Fruit fly (Drosophila melanogaster) whole organism, prepupa: Measurements from ENCODE around the gene Sirt7.
A peak's percentile ranks its signal among the peaks of the same experiment; 100 is the strongest.

ENCODE experiments used
- Blimp-1 ChIP-seq: fragments of 200-800 bp; sonication (Bioruptor generic); optimal IDR thresholded peaks from 3 replicates; lab custom pipeline; 2017; ENCODE audit warnings: missing biosample characterization, missing genetic modification characterization, mild to moderate bottlenecking, moderate library complexity, missing genetic modification reagents
- CG10631 ChIP-seq: fragments of 200-800 bp; sonication (Bioruptor generic); optimal IDR thresholded peaks from 2 replicates; lab custom pipeline; 2016; ENCODE audit warnings: missing biosample characterization, missing genetic modification characterization
- CG10669 ChIP-seq: fragments of 200-800 bp; sonication (Bioruptor generic); optimal IDR thresholded peaks from 3 replicates; lab custom pipeline; 2018; ENCODE audit warnings: missing biosample characterization, mild to moderate bottlenecking, missing genetic modification characterization, moderate library complexity
- CG11294 ChIP-seq: fragments of 200-800 bp; sonication (Bioruptor generic); IDR thresholded peaks from 2 replicates; pipeline ENCODE4 v1.3.6; 2022; ENCODE audit warnings: missing biosample characterization, missing genetic modification characterization
- CG11762 ChIP-seq: fragments of 200-800 bp; sonication (Bioruptor generic); optimal IDR thresholded peaks from 3 replicates; lab custom pipeline; 2016; ENCODE audit warnings: missing biosample characterization, missing genetic modification characterization; ENCODE audit not compliant: insufficient read depth
- CG11902 ChIP-seq: fragments of 200-800 bp; sonication (Bioruptor generic); optimal IDR thresholded peaks from 3 replicates; lab custom pipeline; 2016; ENCODE audit warnings: missing biosample characterization, missing genetic modification characterization
- CG1621 ChIP-seq: fragments of 200-800 bp; sonication (Bioruptor generic); optimal IDR thresholded peaks from 3 replicates; lab custom pipeline; 2018; ENCODE audit warnings: missing biosample characterization, mild to moderate bottlenecking, missing genetic modification characterization
- CG3032 ChIP-seq: fragments of 200-800 bp; optimal IDR thresholded peaks from 2 replicates; lab custom pipeline; 2019; ENCODE audit warnings: missing biosample characterization, mild to moderate bottlenecking, missing genetic modification characterization, moderate library complexity
- CG31627 ChIP-seq: fragments of 200-800 bp; sonication (Bioruptor generic); optimal IDR thresholded peaks from 3 replicates; lab custom pipeline; 2016; ENCODE audit warnings: missing biosample characterization, missing genetic modification characterization
- CG34406 ChIP-seq: fragments of 200-800 bp; sonication (Bioruptor generic); optimal IDR thresholded peaks from 3 replicates; lab custom pipeline; 2016; ENCODE audit warnings: missing biosample characterization, missing genetic modification characterization
- CG3919 ChIP-seq: fragments of 200-800 bp; sonication (Bioruptor generic); optimal IDR thresholded peaks from 3 replicates; lab custom pipeline; 2016; ENCODE audit warnings: missing biosample characterization, missing genetic modification characterization
- CG6163 ChIP-seq: fragments of 200-800 bp; sonication (Bioruptor generic); IDR thresholded peaks from 3 replicates; pipeline ENCODE4 v1.3.6; 2022; ENCODE audit warnings: missing biosample characterization, missing genetic modification characterization
- CG6276 ChIP-seq: fragments of 200-800 bp; sonication (Bioruptor generic); optimal IDR thresholded peaks from 2 replicates; lab custom pipeline; 2017; ENCODE audit warnings: missing biosample characterization, mild to moderate bottlenecking, missing genetic modification characterization
- CG6792 ChIP-seq: fragments of 200-800 bp; sonication (Bioruptor generic); optimal IDR thresholded peaks from 3 replicates; lab custom pipeline; 2016; ENCODE audit warnings: missing biosample characterization, missing genetic modification characterization
- CG6854 ChIP-seq: fragments of 200-800 bp; sonication (Bioruptor generic); optimal IDR thresholded peaks from 2 replicates; lab custom pipeline; 2017; ENCODE audit warnings: missing biosample characterization, mild to moderate bottlenecking, missing genetic modification characterization
- CG7368 ChIP-seq: fragments of 200-800 bp; sonication (Bioruptor generic); optimal IDR thresholded peaks from 3 replicates; lab custom pipeline; 2016; ENCODE audit warnings: missing biosample characterization, missing genetic modification characterization
- CG8119 ChIP-seq: fragments of 200-800 bp; sonication (Bioruptor generic); IDR thresholded peaks from 3 replicates; pipeline ENCODE4 v1.3.6; 2022; ENCODE audit warnings: missing biosample characterization, missing genetic modification characterization
- CG8319 ChIP-seq: fragments of 200-800 bp; sonication (Bioruptor generic); optimal IDR thresholded peaks from 3 replicates; lab custom pipeline; 2016; ENCODE audit warnings: missing biosample characterization, missing genetic modification characterization
- CG9139 ChIP-seq: fragments of 200-800 bp; sonication (Bioruptor generic); optimal IDR thresholded peaks from 3 replicates; lab custom pipeline; 2017; ENCODE audit warnings: missing biosample characterization, mild to moderate bottlenecking, missing genetic modification characterization
- Eip75B ChIP-seq: fragments of 200-800 bp; sonication (Bioruptor generic); optimal IDR thresholded peaks from 3 replicates; lab custom pipeline; 2016; ENCODE audit warnings: missing biosample characterization, missing genetic modification characterization
- Eip78C ChIP-seq: fragments of 200-800 bp; sonication (Bioruptor generic); peaks from one replicate; lab custom pipeline; 2016; ENCODE audit warnings: missing biosample characterization, missing genetic modification characterization
- Gug ChIP-seq: fragments of 200-800 bp; sonication (Bioruptor generic); IDR thresholded peaks from 2 replicates; pipeline ENCODE4 v1.3.6; 2022; ENCODE audit warnings: missing biosample characterization, missing genetic modification characterization
- Hr39 ChIP-seq: fragments of 200-800 bp; sonication (Bioruptor generic); optimal IDR thresholded peaks from 2 replicates; lab custom pipeline; 2016; ENCODE audit warnings: missing biosample characterization, missing genetic modification characterization
- Hr4 ChIP-seq: fragments of 200-800 bp; sonication (Bioruptor generic); optimal IDR thresholded peaks from 3 replicates; lab custom pipeline; 2016; ENCODE audit warnings: missing biosample characterization, missing genetic modification characterization
- OdsH ChIP-seq: fragments of 200-800 bp; sonication (Bioruptor generic); optimal IDR thresholded peaks from 3 replicates; lab custom pipeline; 2016; ENCODE audit warnings: missing biosample characterization, missing genetic modification characterization
- Smox ChIP-seq: fragments of 200-800 bp; sonication (Bioruptor generic); optimal IDR thresholded peaks from 3 replicates; lab custom pipeline; 2016; ENCODE audit warnings: missing biosample characterization, missing genetic modification characterization
- Sox102F ChIP-seq: fragments of 200-800 bp; sonication (Bioruptor generic); optimal IDR thresholded peaks from 2 replicates; lab custom pipeline; 2016; ENCODE audit warnings: missing biosample characterization, mild to moderate bottlenecking, missing genetic modification characterization
- Sox14 ChIP-seq: fragments of 200-800 bp; sonication (Bioruptor generic); optimal IDR thresholded peaks from 3 replicates; lab custom pipeline; 2016; ENCODE audit warnings: missing biosample characterization, missing genetic modification characterization
- Sox15 ChIP-seq: fragments of 200-800 bp; sonication (Bioruptor generic); optimal IDR thresholded peaks from 3 replicates; lab custom pipeline; 2016; ENCODE audit warnings: missing biosample characterization, missing genetic modification characterization
- achi ChIP-seq: fragments of 200-800 bp; sonication (Bioruptor generic); optimal IDR thresholded peaks from 3 replicates; lab custom pipeline; 2016; ENCODE audit warnings: missing biosample characterization, missing genetic modification characterization
- cyc ChIP-seq: fragments of 200-800 bp; sonication (Bioruptor generic); optimal IDR thresholded peaks from 3 replicates; lab custom pipeline; 2016; ENCODE audit warnings: missing biosample characterization, missing genetic modification characterization
- dsx ChIP-seq: fragments of 200-800 bp; optimal IDR thresholded peaks from 3 replicates; lab custom pipeline; 2019; ENCODE audit warnings: missing biosample characterization, mild to moderate bottlenecking, missing genetic modification characterization, moderate library complexity; ENCODE audit not compliant: poor library complexity, severe bottlenecking
- eg ChIP-seq: fragments of 200-800 bp; sonication (Bioruptor generic); IDR thresholded peaks from 3 replicates; pipeline ENCODE4 v1.3.6; 2022; ENCODE audit warnings: missing biosample characterization, missing genetic modification characterization
- esn ChIP-seq: fragments of 200-800 bp; sonication (Bioruptor generic); optimal IDR thresholded peaks from 2 replicates; lab custom pipeline; 2016; ENCODE audit warnings: missing biosample characterization, mild to moderate bottlenecking, missing genetic modification characterization, moderate library complexity
- fd59A ChIP-seq: fragments of 200-800 bp; sonication (Bioruptor generic); optimal IDR thresholded peaks from 2 replicates; lab custom pipeline; 2017; ENCODE audit warnings: missing biosample characterization, mild to moderate bottlenecking, missing genetic modification characterization, missing genetic modification reagents
- fd85E ChIP-seq: fragments of 200-800 bp; sonication (Bioruptor generic); optimal IDR thresholded peaks from 3 replicates; lab custom pipeline; 2016; ENCODE audit warnings: missing biosample characterization, missing genetic modification characterization
- fkh ChIP-seq: fragments of 200-800 bp; sonication (Bioruptor generic); optimal IDR thresholded peaks from 3 replicates; lab custom pipeline; 2017; ENCODE audit warnings: missing biosample characterization, mild to moderate bottlenecking, missing genetic modification characterization, moderate library complexity
- net ChIP-seq: fragments of 200-800 bp; sonication (Bioruptor generic); optimal IDR thresholded peaks from 3 replicates; lab custom pipeline; 2016; ENCODE audit warnings: missing biosample characterization, missing genetic modification characterization
- pdm3 ChIP-seq: fragments of 200-800 bp; sonication (Bioruptor generic); optimal IDR thresholded peaks from 3 replicates; lab custom pipeline; 2016; ENCODE audit warnings: missing biosample characterization, missing genetic modification characterization
- salr ChIP-seq, 2 experiments: fragments of 200-800 bp; sonication (Bioruptor generic); optimal IDR thresholded peaks; 3 replicates each; lab custom pipeline; 2016 to 2018; ENCODE audit warnings: missing biosample characterization in 2 of 2, missing genetic modification characterization in 2 of 2, mild to moderate bottlenecking in 1 of 2
- spab ChIP-seq: fragments of 200-800 bp; sonication (Bioruptor generic); optimal IDR thresholded peaks from 2 replicates; lab custom pipeline; 2017; ENCODE audit warnings: missing biosample characterization, mild to moderate bottlenecking, missing genetic modification characterization, missing genetic modification reagents
- ss ChIP-seq, 2 experiments: fragments of 200-800 bp; sonication (Bioruptor generic); optimal IDR thresholded peaks; 2 replicates in 1 of 2; 3 replicates in 1 of 2; lab custom pipeline; 2017 to 2018; ENCODE audit warnings: mild to moderate bottlenecking in 2 of 2, missing biosample characterization in 2 of 2, missing genetic modification characterization in 2 of 2, moderate library complexity in 1 of 2
- svp ChIP-seq: fragments of 200-800 bp; sonication (Bioruptor generic); peaks from one replicate; lab custom pipeline; 2016; ENCODE audit warnings: missing biosample characterization, missing genetic modification characterization
- vri ChIP-seq: fragments of 200-800 bp; sonication (Bioruptor generic); optimal IDR thresholded peaks from 3 replicates; lab custom pipeline; 2016; ENCODE audit warnings: missing biosample characterization, mild to moderate bottlenecking, missing genetic modification characterization

Sirt7 gene

DNA sequence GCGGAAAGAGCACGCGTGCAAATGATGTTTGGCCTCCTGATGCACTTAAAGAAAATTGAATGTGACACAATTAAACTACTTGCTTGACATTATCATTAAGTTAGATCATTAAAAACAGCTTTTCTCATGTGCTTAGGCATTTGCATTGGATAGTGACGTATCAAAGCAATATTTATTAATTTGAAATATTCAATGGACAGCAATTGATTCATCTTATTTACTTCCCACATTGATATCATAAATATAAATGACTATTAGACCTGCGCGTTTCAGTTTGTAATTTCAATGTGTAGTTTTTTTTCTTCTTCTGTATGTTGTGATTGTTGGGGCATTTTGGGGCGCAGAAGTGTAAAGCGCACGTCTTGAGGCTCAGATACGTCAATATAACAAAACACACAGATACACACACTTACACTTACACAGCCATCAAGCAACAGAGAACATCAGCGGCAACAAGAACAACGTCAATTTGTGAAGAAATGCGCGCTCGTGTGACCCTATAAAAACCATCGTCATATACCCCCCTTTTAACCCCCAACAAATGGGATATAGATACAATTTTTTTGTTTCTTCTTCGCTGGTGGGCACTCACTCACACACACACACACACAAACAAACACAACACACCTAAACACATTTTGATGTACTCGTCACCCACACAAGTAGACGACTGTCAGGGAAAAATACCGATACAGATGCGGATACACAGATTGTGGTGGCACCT lies 33.4 kb downstream of the Sirt7 start (continued):
- TF ChIP-seq net (GFP tag; lab: Kevin White, UChicago): peak; percentile 41
- peak; percentile 49 for TF ChIP-seq CG31627
- peak; percentile 29 for TF ChIP-seq vri (GFP tag; lab: Kevin White, UChicago)
- TF ChIP-seq Sox14: peak; percentile 61
- TF ChIP-seq CG9139 (GFP tag; lab: Kevin White, UChicago): no peak
- peak; percentile 89 for TF ChIP-seq svp (GFP tag; lab: Kevin White, UChicago)
- no peak for TF ChIP-seq ss (GFP tag; optimal IDR thresholded peaks at IDR 0.05; lab: Kevin White, UChicago)
- TF ChIP-seq CG6792 (GFP tag; lab: Kevin White, UChicago): peak; percentile 39
- no peak for TF ChIP-seq Blimp-1 (GFP tag; lab: Kevin White, UChicago)
- peak; percentile 65 for TF ChIP-seq Sox102F
- peak; percentile 52 for TF ChIP-seq CG3919 (GFP tag; lab: Kevin White, UChicago)
- peak; percentile 67 for TF ChIP-seq pdm3
- TF ChIP-seq Eip75B (GFP tag; lab: Kevin White, UChicago): peak; percentile 52
- peak; percentile 45 for TF ChIP-seq CG7368 (GFP tag; lab: Kevin White, UChicago)
- TF ChIP-seq CG34406 (GFP tag; lab: Kevin White, UChicago): peak; percentile 58
- TF ChIP-seq achi (GFP tag; lab: Kevin White, UChicago): peak; percentile 59

DNA sequence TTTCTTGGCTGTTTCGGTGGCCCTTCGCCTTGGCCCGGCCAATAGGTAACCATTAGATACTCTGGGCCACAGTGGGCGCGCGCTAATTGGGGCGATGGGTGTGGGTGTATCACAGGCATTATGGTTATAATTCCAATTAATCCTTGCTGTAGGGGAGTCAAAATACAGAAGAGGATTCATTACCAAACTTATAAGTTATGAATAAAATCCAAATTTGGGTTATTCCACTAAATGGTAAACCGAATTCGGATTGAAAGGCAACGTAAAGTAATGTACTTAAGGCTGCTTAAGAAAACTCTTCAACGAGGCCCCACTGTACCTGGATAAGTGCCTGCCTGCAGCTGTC lies 33.9 kb downstream of the Sirt7 start:
- TF ChIP-seq vri (GFP tag; lab: Kevin White, UChicago) (no peak), OdsH (GFP tag; lab: Kevin White, UChicago) (no peak), CG1621 (no peak), Smox (GFP tag; lab: Kevin White, UChicago) (no peak), Hr39 (GFP tag; lab: Kevin White, UChicago) (no peak), eg (peak; percentile 26; the same call in 1 of the 3 replicates), CG11762 (GFP tag; lab: Kevin White, UChicago) (no peak), esn (no peak), fd59A (GFP tag; lab: Kevin White, UChicago) (no peak), fkh (no peak), salr (GFP tag; optimal IDR thresholded peaks at IDR 0.05; lab: Kevin White, UChicago) (no peak), CG6792 (GFP tag; lab: Kevin White, UChicago) (no peak), CG3919 (GFP tag; lab: Kevin White, UChicago) (peak; percentile 12), CG3032 (tag; lab: Kevin White, UChicago) (no peak), CG6276 (GFP tag; lab: Kevin White, UChicago) (no peak), CG6163 (GFP tag; lab: Robert Waterston, UW) (0 out of 3 replicates have a peak, but pooled peaks have one; percentile 34), ss (GFP tag; optimal IDR thresholded peaks at IDR 0.05; lab: Kevin White, UChicago) (no peak), pdm3 (no peak), spab (GFP tag; lab: Kevin White, UChicago) (no peak), CG11902 (GFP tag; lab: Kevin White, UChicago) (no peak), achi (GFP tag; lab: Kevin White, UChicago) (peak; percentile 2), CG11294 (GFP tag; lab: Robert Waterston, UW) (no peak), CG10631 (GFP tag; lab: Kevin White, UChicago) (no peak), Sox14 (no peak), fd85E (GFP tag; lab: Kevin White, UChicago) (no peak), Blimp-1 (GFP tag; lab: Kevin White, UChicago) (no peak), Sox102F (no peak), Gug (GFP tag; lab: Robert Waterston, UW) (0 out of 2 replicates have a peak, but pooled peaks have one; percentile 12)
- TF ChIP-seq, all 60 proteins: peak for 5

- TF ChIP-seq Gug (GFP tag; lab: Robert Waterston, UW): no peak
- peak; percentile 38 for TF ChIP-seq OdsH (GFP tag; lab: Kevin White, UChicago)
- peak; percentile 14 for TF ChIP-seq Hr4
- TF ChIP-seq CG7368 (GFP tag; lab: Kevin White, UChicago): peak; percentile 30
- peak; percentile 54 for TF ChIP-seq CG3919 (GFP tag; lab: Kevin White, UChicago)
- TF ChIP-seq CG8119: peak; percentile 31; the same call in 1 of the 3 replicates
- peak; percentile 49 for TF ChIP-seq dsx (GFP tag; lab: Kevin White, UChicago)
- no peak for TF ChIP-seq CG11902 (GFP tag; lab: Kevin White, UChicago)
- TF ChIP-seq CG10669 (GFP tag; lab: Kevin White, UChicago): peak; percentile 59
- TF ChIP-seq vri (GFP tag; lab: Kevin White, UChicago): no peak
- TF ChIP-seq fd85E (GFP tag; lab: Kevin White, UChicago): no peak
- TF ChIP-seq CG1621: peak; percentile 31
- no peak for TF ChIP-seq CG6854 (GFP tag; lab: Kevin White, UChicago)
- TF ChIP-seq cyc (GFP tag; lab: Kevin White, UChicago): peak; percentile 21
- peak; percentile 44 for TF ChIP-seq Eip75B (GFP tag; lab: Kevin White, UChicago)
- TF ChIP-seq Sox15 (GFP tag; lab: Kevin White, UChicago): no peak
- TF ChIP-seq svp (GFP tag; lab: Kevin White, UChicago): no peak
- TF ChIP-seq spab (GFP tag; lab: Kevin White, UChicago): peak; percentile 56
- peak; percentile 31 for TF ChIP-seq Hr39 (GFP tag; lab: Kevin White, UChicago)
- peak; percentile 81 for TF ChIP-seq Eip78C (GFP tag; lab: Kevin White, UChicago)
- TF ChIP-seq CG8319 (GFP tag; lab: Kevin White, UChicago): peak; percentile 17
- no peak for TF ChIP-seq CG11294 (GFP tag; lab: Robert Waterston, UW)
Measured at dm6 chr3R:29091609-29092008, 35.9 kb downstream of the Sirt7 start.
